Worm (Caenorhabditis elegans): Measurements from ENCODE around the gene F21A3.4.

DNA sequence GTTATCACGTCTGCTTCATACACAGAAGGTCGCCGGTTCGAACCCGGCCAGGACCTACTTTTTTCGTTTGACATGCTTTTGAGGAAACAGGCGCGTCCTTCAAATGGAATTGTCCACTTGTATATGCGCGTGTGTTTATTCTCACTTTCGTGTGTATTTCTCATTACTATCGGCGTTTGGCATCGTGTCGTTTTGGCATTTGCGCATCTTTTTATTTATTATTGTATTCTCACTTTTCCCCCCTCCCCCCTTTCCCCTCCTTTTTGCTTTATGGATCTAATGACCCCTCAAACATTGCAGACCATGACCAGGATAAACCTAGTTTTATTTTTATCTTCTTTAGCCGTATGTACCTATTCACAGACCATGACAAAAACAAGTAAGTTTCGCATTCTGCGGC is 19.0 kb upstream of the F21A3.4 start, which contains the start of gene F21A3.3:
- no peak for TF ChIP-seq ama-1 (optimal IDR thresholded peaks at IDR 0.05)
- TF ChIP-seq fos-1 (tag; optimal IDR thresholded peaks at IDR 0.05), result no peak
- TF ChIP-seq gei-8 (GFP tag; optimal IDR thresholded peaks at IDR 0.05), result no peak
